Fruit fly (Drosophila melanogaster) S2 (cell line): Measurements from ENCODE around the gene CG11029.

Experiments
- CG8478 ChIP-seq: fragments of >200 bp; optimal IDR thresholded peaks from 2 replicates; lab custom pipeline; 2018
- CTCF ChIP-seq, 2 experiments: fragments of >200 bp; optimal IDR thresholded peaks; 2 replicates each; lab custom pipeline; 2018

dm6 chr2L:5780703-5781102, 34.7 kb downstream of the CG11029 start:
- no peak for TF ChIP-seq CG8478 (lab: Kevin White, UChicago)
- no peak for TF ChIP-seq CTCF (optimal IDR thresholded peaks at IDR 0.05; lab: Kevin White, UChicago)
